Fruit fly (Drosophila melanogaster): Measurements from ENCODE around the gene CG42692.

The CG42692 gene

DNA sequence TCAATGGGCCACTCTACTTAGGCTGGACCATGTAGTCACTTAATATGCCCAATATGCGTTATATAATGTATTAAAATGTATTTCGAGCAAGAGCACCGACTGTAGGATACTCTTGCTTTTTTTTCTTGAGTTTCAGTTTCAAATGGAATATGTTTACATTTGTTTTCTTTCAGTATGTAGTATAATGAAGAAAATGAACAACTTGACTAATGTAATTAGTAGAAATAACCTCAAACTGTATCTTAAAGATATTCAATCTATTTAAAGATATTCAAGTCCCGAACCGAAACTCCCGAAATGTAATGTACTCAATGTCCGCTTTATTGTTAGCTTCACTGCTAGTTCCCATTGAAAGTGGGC is 16.8 kb downstream of the CG42692 start (continued):
- TF ChIP-seq maf-S (GFP tag; optimal IDR thresholded peaks at IDR 0.05): no peak
- no peak for TF ChIP-seq CG10462 (GFP tag; optimal IDR thresholded peaks at IDR 0.05)
- TF ChIP-seq CG33557 (GFP tag; optimal IDR thresholded peaks at IDR 0.05): no peak
- peak; percentile 1 for TF ChIP-seq CG14710 (tag; optimal IDR thresholded peaks at IDR 0.05)
- no peak for TF ChIP-seq zfh1 (GFP tag; IDR thresholded peaks at IDR 0.05)
- no peak for TF ChIP-seq H15 (GFP tag; IDR thresholded peaks at IDR 0.05)
- no peak for TF ChIP-seq Hr39 (optimal IDR thresholded peaks at IDR 0.05)
- TF ChIP-seq ci (GFP tag; IDR thresholded peaks at IDR 0.05): no peak
- TF ChIP-seq CG31388 (GFP tag; optimal IDR thresholded peaks at IDR 0.05): no peak
- TF ChIP-seq C15 (GFP tag; IDR thresholded peaks at IDR 0.05): no peak
- peak; percentile 29 for TF ChIP-seq tx (GFP tag; optimal IDR thresholded peaks at IDR 0.05)
- peak; percentile 65 for TF ChIP-seq CG15269 (tag; optimal IDR thresholded peaks at IDR 0.05)
- no peak for TF ChIP-seq gfzf (GFP tag; optimal IDR thresholded peaks at IDR 0.05)
- TF ChIP-seq br (optimal IDR thresholded peaks at IDR 0.05): no peak
- TF ChIP-seq Abd-B (GFP tag; optimal IDR thresholded peaks at IDR 0.05): peak; percentile 58
- TF ChIP-seq CG5245 (GFP tag; optimal IDR thresholded peaks at IDR 0.05): no peak
- no peak for TF ChIP-seq CG7271 (tag; optimal IDR thresholded peaks at IDR 0.05)
- no peak for TF ChIP-seq B-H1 (GFP tag; IDR thresholded peaks at IDR 0.05)
- TF ChIP-seq CG6813 (GFP tag; optimal IDR thresholded peaks at IDR 0.05): no peak
- TF ChIP-seq tap (tag; optimal IDR thresholded peaks at IDR 0.05): no peak
- no peak for TF ChIP-seq HLH4C (GFP tag; IDR thresholded peaks at IDR 0.05; ENCODE audit: partially characterized antibody)
- no peak for TF ChIP-seq toy (GFP tag; IDR thresholded peaks at IDR 0.05)
- no peak for TF ChIP-seq psq (GFP tag; optimal IDR thresholded peaks at IDR 0.05)
- no peak for TF ChIP-seq E2f1 (GFP tag; IDR thresholded peaks at IDR 0.05)
- peak; percentile 30 for TF ChIP-seq NfI (GFP tag; optimal IDR thresholded peaks at IDR 0.05)
- no peak for TF ChIP-seq CG4404 (GFP tag; IDR thresholded peaks at IDR 0.05)
- no peak for TF ChIP-seq CG10565 (GFP tag; optimal IDR thresholded peaks at IDR 0.05)
- TF ChIP-seq CTCF (GFP tag; optimal IDR thresholded peaks at IDR 0.05): no peak
- no peak for TF ChIP-seq CG42726 (GFP tag; IDR thresholded peaks at IDR 0.05; ENCODE audit: partially characterized antibody)
- no peak for TF ChIP-seq Dip2 (GFP tag; IDR thresholded peaks at IDR 0.05)
- TF ChIP-seq CG2678 (tag; optimal IDR thresholded peaks at IDR 0.05): peak; percentile 51
- TF ChIP-seq Nf-YB (GFP tag; optimal IDR thresholded peaks at IDR 0.05): no peak
- no peak for TF ChIP-seq CG6175 (GFP tag; IDR thresholded peaks at IDR 0.05)
- TF ChIP-seq Hey (tag; optimal IDR thresholded peaks at IDR 0.05): no peak
- TF ChIP-seq Elba2 (GFP tag; optimal IDR thresholded peaks at IDR 0.05): no peak
- no peak for TF ChIP-seq Fer3 (tag; optimal IDR thresholded peaks at IDR 0.05)
- no peak for TF ChIP-seq jumu (GFP tag; optimal IDR thresholded peaks at IDR 0.05)
- peak; percentile 27 for TF ChIP-seq tgo (GFP tag; IDR thresholded peaks at IDR 0.05)
- TF ChIP-seq chinmo (GFP tag; IDR thresholded peaks at IDR 0.05; ENCODE audit: partially characterized antibody): no peak
- TF ChIP-seq NC2α (GFP tag; optimal IDR thresholded peaks at IDR 0.05): no peak
- no peak for TF ChIP-seq CG13296 (GFP tag; optimal IDR thresholded peaks at IDR 0.05)
- TF ChIP-seq oc (tag; optimal IDR thresholded peaks at IDR 0.05): no peak
- no peak for TF ChIP-seq CG4707 (GFP tag; optimal IDR thresholded peaks at IDR 0.05)
- peak; percentile 22 for TF ChIP-seq cato (GFP tag; optimal IDR thresholded peaks at IDR 0.05; ENCODE audit: borderline replicate concordance)
- TF ChIP-seq Doc2 (GFP tag; IDR thresholded peaks at IDR 0.05): no peak
- TF ChIP-seq Fer2 (tag; optimal IDR thresholded peaks at IDR 0.05): no peak
- TF ChIP-seq CG2875 (GFP tag; optimal IDR thresholded peaks at IDR 0.05): no peak
- TF ChIP-seq CG10147 (GFP tag; optimal IDR thresholded peaks at IDR 0.05): peak; percentile 36
- no peak for TF ChIP-seq HLHmδ (GFP tag; optimal IDR thresholded peaks at IDR 0.05)
- TF ChIP-seq Dek (tag; optimal IDR thresholded peaks at IDR 0.05): no peak
- no peak for TF ChIP-seq CG8089 (GFP tag; optimal IDR thresholded peaks at IDR 0.05)
- no peak for TF ChIP-seq CG9797 (GFP tag; optimal IDR thresholded peaks at IDR 0.05)
- TF ChIP-seq inv (GFP tag; IDR thresholded peaks at IDR 0.05; ENCODE audit: partially characterized antibody): no peak
